Worm (Caenorhabditis elegans): Measurements from ENCODE around the gene math-22.

The math-22 gene

DNA sequence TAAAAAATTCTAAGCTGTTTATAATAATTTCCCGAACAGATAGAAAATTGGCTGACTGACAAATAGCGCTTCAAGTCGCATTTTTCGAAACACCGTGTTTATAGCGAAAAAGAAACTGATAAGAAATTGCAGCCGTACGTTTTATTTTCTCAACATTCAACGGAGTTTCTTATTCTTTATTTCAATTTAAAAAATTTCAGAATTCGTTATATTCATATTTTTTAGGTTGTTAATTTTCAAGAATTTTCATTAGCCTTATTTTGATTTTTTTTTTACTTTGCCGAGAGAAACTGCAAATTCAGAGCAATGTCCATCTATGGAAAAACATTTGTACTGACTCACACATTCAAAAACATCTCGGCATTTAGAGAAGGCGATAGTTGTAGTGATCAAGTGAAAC is 7.3 kb upstream of the math-22 start, which contains the start of gene C46F9.6:
TSS of gene C46F9.6 (plus strand) at position 301 of the 400 bp plus-strand sequence.
- peak; percentile 6 for TF ChIP-seq elt-2 (tag; optimal IDR thresholded peaks at IDR 0.05)
- no peak for TF ChIP-seq snpc-4 (tag; optimal IDR thresholded peaks at IDR 0.05)

DNA sequence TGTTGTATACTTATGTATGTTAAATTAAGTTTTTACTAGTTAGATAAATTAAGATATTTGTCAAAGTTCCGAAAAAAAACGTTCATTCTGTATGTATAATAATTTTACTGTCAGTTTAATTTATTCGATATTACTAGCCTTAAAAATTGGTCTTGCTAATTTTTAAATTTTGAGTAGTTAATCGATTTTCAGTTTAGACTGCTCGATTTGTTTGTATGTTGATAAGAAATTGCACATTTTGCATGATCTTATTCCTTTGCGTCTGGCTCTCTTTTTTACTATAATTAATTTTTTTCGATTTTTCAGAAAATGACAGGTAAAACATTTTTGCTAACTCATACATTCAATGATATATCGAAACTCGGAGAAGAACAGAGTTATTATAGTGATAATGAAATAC is 5.3 kb upstream of the math-22 start, which contains the start of gene math-24:
TSS of gene math-24 (plus strand) at position 301 of the 400 bp plus-strand sequence.
- TF ChIP-seq lir-3 (tag; optimal IDR thresholded peaks at IDR 0.05; ENCODE audit: poor library complexity) (no peak), hpl-2 (GFP tag; optimal IDR thresholded peaks at IDR 0.05) (no peak), nhr-85 (tag) (no peak), blmp-1 (tag; optimal IDR thresholded peaks at IDR 0.05) (no peak), fkh-10 (GFP tag; optimal IDR thresholded peaks at IDR 0.05) (no peak), nhr-28 (tag; optimal IDR thresholded peaks at IDR 0.05) (no peak), ceh-90 (tag; optimal IDR thresholded peaks at IDR 0.05) (no peak), zip-4 (GFP tag; optimal IDR thresholded peaks at IDR 0.05) (no peak), efl-3 (GFP tag; optimal IDR thresholded peaks at IDR 0.05) (no peak), sox-4 (tag; optimal IDR thresholded peaks at IDR 0.05) (no peak)

DNA sequence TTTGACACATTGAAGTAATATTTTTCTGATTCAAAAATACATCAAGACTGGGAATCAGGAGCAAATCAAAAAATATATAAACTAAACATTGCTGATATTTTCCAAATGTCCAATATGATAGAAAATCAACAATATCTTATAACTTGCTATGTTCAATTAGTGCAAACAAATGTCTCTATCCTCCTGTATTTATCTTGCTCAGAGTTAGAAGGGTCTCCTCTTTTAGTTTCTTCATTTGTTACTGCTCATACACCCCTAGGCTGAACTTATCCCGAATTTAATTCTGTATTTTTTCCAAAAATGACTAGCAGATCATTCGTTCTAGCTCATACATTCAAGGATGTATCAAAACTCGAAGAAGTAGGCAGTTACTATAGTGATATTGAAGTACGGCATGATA is 3.2 kb upstream of the math-22 start, which contains the start of gene math-23:
TSS of gene math-23 (plus strand) at position 301 of the 400 bp plus-strand sequence.
- no peak for TF ChIP-seq snu-23 (GFP tag; optimal IDR thresholded peaks at IDR 0.05)
- TF ChIP-seq lin-39 (tag; optimal IDR thresholded peaks at IDR 0.05): no peak

DNA sequence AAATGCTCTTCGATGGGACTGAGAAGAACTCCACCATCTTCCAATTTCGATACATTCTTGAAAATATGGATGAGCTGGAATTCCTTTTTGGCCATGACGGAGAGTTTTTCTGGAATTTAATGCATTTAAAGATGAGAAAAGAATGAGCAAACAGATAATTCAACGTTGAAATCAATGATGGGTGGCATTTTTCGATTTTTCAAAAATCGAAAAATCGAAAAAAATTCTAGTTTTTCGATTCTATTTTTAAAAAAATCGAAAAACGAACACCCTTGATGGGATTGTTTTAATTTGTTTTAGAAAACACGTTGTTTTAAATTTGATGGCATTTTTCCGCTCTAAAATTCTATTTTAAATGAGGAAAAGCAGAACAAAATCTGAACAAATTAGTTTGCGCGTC is 7.5 kb downstream of the math-22 start, which contains the start of gene math-31:
TSS of gene math-31 (minus strand) at position 101 of the 400 bp plus-strand sequence.
- TF ChIP-seq ceh-88 (GFP tag; IDR thresholded peaks at IDR 0.05): no peak
- TF ChIP-seq aly-2 (tag; optimal IDR thresholded peaks at IDR 0.05): no peak
- TF ChIP-seq unc-98 (GFP tag; IDR thresholded peaks at IDR 0.05): no peak

DNA sequence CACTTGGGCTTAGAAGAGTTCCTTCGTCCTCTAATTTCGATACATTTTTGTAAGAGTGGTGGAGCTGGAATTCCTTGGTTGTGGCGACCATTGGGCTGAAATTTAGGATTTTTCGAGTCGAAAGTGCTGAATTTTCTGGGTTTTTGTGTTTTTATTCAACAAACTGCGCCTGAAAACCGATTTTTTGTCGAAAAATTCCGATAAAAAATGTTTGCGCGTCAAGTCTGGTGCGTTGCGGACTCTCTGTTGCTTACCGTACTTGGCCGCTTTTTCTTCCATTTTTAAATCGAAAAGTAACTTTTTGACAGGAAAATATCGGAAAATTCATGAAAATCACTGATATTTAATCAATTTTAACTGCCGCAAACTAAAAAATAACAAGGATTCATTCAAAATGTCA is 12.7 kb downstream of the math-22 start, which contains the start of gene bath-4:
TSS of gene bath-4 (minus strand) at position 101 of the 400 bp plus-strand sequence.
- TF ChIP-seq skn-1 (tag; optimal IDR thresholded peaks at IDR 0.05) (no peak), fkh-10 (GFP tag; optimal IDR thresholded peaks at IDR 0.05) (no peak), tlp-1 (tag; optimal IDR thresholded peaks at IDR 0.05) (no peak), ces-1 (GFP tag; optimal IDR thresholded peaks at IDR 0.05) (no peak), fkh-4 (tag; optimal IDR thresholded peaks at IDR 0.05; ENCODE audit: borderline replicate concordance) (no peak), alr-1 (tag; optimal IDR thresholded peaks at IDR 0.05; ENCODE audit: borderline replicate concordance) (no peak), C16A3.4 (tag; optimal IDR thresholded peaks at IDR 0.05) (no peak), ceh-8 (GFP tag; optimal IDR thresholded peaks at IDR 0.05) (no peak), nhr-47 (tag; optimal IDR thresholded peaks at IDR 0.05) (no peak), jun-1 (tag; optimal IDR thresholded peaks at IDR 0.05) (no peak)

DNA sequence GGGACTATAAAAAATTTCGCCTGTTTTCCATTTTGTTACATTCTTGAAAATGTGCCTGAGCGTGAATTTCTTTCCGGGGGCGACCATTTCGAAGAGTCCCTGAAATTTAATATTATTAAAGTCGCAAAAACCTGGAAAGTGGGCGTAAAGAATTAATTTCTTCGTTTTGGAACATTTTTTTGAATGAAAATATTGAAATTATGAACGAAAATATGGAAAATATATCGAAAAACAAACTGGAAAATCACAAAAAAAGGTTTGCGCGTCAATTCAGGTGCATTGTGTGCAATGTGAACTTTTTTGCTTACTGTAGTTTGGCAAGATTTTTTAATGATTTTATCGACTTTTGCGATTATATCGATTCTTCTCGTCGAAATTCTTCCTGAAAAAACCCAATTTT is 15.8 kb downstream of the math-22 start, which contains the start of gene bath-7:
TSS of gene bath-7 (minus strand) at position 101 of the 400 bp plus-strand sequence.
- TF ChIP-seq ets-5 (GFP tag; IDR thresholded peaks at IDR 0.05): no peak
- TF ChIP-seq efl-1 (optimal IDR thresholded peaks at IDR 0.05): no peak
- TF ChIP-seq efl-1 (GFP tag; optimal IDR thresholded peaks at IDR 0.05 in 1 of 2): peak in 1 of 2 experiments; percentile 62

DNA sequence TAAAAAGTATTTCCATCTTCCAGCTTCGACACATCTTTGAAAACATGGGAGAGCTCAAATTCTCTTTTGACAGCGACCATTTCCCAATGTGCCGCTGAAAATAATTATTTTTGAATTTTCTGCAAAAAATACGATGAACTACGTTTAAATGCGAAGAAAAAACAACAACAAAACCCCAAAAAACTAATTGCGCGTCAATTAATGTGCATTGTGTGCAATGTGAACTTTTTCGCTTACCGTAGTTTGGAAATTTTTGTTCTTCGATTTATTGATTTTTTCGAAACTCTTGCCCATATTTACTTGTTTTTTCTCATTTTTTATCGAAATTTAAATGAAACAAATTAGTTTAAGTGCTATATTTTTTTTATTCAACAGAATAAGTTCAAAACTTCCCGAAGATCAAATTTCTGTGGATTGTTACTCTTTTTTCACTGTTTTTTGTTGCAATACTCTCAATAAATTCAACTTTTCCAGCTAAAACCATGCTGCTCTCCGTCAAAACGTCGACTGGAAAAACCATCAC is 17.5 kb downstream of the math-22 start, which contains the start of the genes bath-2 and F52C6.4:
TSS of gene bath-2 (minus strand) at position 101 of the 523 bp plus-strand sequence.
TSS of gene F52C6.4 (plus strand) at position 473 of the 523 bp plus-strand sequence.
- TF ChIP-seq ces-1 (GFP tag; optimal IDR thresholded peaks at IDR 0.05) (no peak), ztf-11 (tag; optimal IDR thresholded peaks at IDR 0.05) (no peak), mep-1 (tag; optimal IDR thresholded peaks at IDR 0.05) (no peak), ceh-8 (GFP tag; optimal IDR thresholded peaks at IDR 0.05) (no peak), C34B4.2 (tag; optimal IDR thresholded peaks at IDR 0.05) (no peak), dpl-1 (GFP tag; optimal IDR thresholded peaks at IDR 0.05) (no peak), mab-9 (GFP tag; IDR thresholded peaks at IDR 0.05) (no peak), nhr-11 (tag; optimal IDR thresholded peaks at IDR 0.05) (no peak), sox-4 (tag; optimal IDR thresholded peaks at IDR 0.05) (no peak), ceh-82 (tag; optimal IDR thresholded peaks at IDR 0.05) (no peak), F16B12.6 (tag; optimal IDR thresholded peaks at IDR 0.05) (no peak), efl-3 (GFP tag; optimal IDR thresholded peaks at IDR 0.05) (no peak), unc-62 (GFP tag; optimal IDR thresholded peaks at IDR 0.05) (no peak), dsc-1 (tag; optimal IDR thresholded peaks at IDR 0.05) (no peak), nhr-19 (GFP tag; conservative IDR thresholded peaks at IDR 0.05) (no peak)
